Fruit fly (Drosophila melanogaster): ENCODE measurements around the gene COX7A.

Gene COX7A

DNA sequence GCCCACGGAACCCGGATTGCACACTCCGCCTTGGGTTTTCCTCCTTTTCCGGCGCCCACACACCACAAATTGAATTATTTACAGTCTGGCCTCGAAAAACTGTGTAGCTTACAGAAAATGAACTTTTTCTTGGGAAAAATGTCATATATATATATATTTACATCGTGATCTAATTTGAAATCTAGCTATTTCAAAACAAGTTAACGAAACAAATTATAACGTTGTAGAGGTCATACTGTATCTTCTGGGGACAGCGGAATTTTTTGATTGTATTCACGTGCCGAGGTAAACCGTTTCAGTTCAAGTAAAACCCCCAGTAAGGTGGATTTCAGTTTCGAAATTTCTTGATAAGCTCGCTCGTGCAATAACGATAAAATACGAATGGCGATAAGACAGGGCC lies 13.6 kb upstream of the COX7A start (continued):
- TF ChIP-seq unc-4 (GFP tag; IDR thresholded peaks at IDR 0.05; ENCODE audit: partially characterized antibody) (no peak), Sin3A (optimal IDR thresholded peaks at IDR 0.05) (no peak), CG4360 (GFP tag; IDR thresholded peaks at IDR 0.05) (0 out of 2 replicates have a peak, but pooled peaks have one; percentile 10), ttk (GFP tag; IDR thresholded peaks at IDR 0.05) (peak; percentile 64), gcm (GFP tag; optimal IDR thresholded peaks at IDR 0.05) (no peak), CG6272 (GFP tag; IDR thresholded peaks at IDR 0.05) (no peak), ATbp (GFP tag; optimal IDR thresholded peaks at IDR 0.05) (peak; percentile 61), CG34422 (GFP tag; IDR thresholded peaks at IDR 0.05) (peak; percentile 54; the same call in 2 of the 3 replicates), CG8765 (GFP tag; IDR thresholded peaks at IDR 0.05) (no peak), Oli (tag; optimal IDR thresholded peaks at IDR 0.05) (peak; percentile 52), exex (tag; optimal IDR thresholded peaks at IDR 0.05) (no peak), CG12236 (GFP tag; optimal IDR thresholded peaks at IDR 0.05) (no peak), CG17912 (GFP tag; optimal IDR thresholded peaks at IDR 0.05) (no peak), CG2712 (tag; optimal IDR thresholded peaks at IDR 0.05) (peak; percentile 42), CG6813 (GFP tag; optimal IDR thresholded peaks at IDR 0.05) (no peak), Sry-δ (GFP tag; optimal IDR thresholded peaks at IDR 0.05) (no peak), sqz (GFP tag; optimal IDR thresholded peaks at IDR 0.05) (no peak), CG10267 (tag; optimal IDR thresholded peaks at IDR 0.05) (peak; percentile 1), D19A (tag; optimal IDR thresholded peaks at IDR 0.05) (peak; percentile 25), CTCF (GFP tag; optimal IDR thresholded peaks at IDR 0.05) (no peak), Rx (GFP tag; IDR thresholded peaks at IDR 0.05) (peak; percentile 61), CG33557 (GFP tag; optimal IDR thresholded peaks at IDR 0.05) (no peak), da (GFP tag; optimal IDR thresholded peaks at IDR 0.05) (no peak), zen (tag; optimal IDR thresholded peaks at IDR 0.05) (no peak), lab (GFP tag; optimal IDR thresholded peaks at IDR 0.05) (peak; percentile 74), dm (GFP tag; optimal IDR thresholded peaks at IDR 0.05) (no peak), ci (GFP tag; IDR thresholded peaks at IDR 0.05) (peak; percentile 81), CG3163 (GFP tag; optimal IDR thresholded peaks at IDR 0.05) (no peak), aop (GFP tag; IDR thresholded peaks at IDR 0.05) (no peak), CG11456 (GFP tag; IDR thresholded peaks at IDR 0.05) (0 out of 3 replicates have a peak, but pooled peaks have one; percentile 56), Nf-YC (tag; optimal IDR thresholded peaks at IDR 0.05) (no peak), CG6765 (GFP tag; optimal IDR thresholded peaks at IDR 0.05) (no peak), Camta (GFP tag; optimal IDR thresholded peaks at IDR 0.05) (no peak), CG7372 (GFP tag; IDR thresholded peaks at IDR 0.05) (peak; percentile 9; the same call in 1 of the 2 replicates), CG17802 (tag; optimal IDR thresholded peaks at IDR 0.05) (no peak), her (GFP tag; optimal IDR thresholded peaks at IDR 0.05) (no peak), fd102C (GFP tag; optimal IDR thresholded peaks at IDR 0.05) (no peak), Dp (GFP tag; optimal IDR thresholded peaks at IDR 0.05) (no peak), CG10366 (GFP tag; IDR thresholded peaks at IDR 0.05) (peak; percentile 78), sug (tag; optimal IDR thresholded peaks at IDR 0.05) (peak; percentile 73), gcm2 (GFP tag; optimal IDR thresholded peaks at IDR 0.05) (no peak), CG15479 (GFP tag; optimal IDR thresholded peaks at IDR 0.05) (no peak), fu2 (GFP tag; optimal IDR thresholded peaks at IDR 0.05) (no peak), repo (GFP tag; optimal IDR thresholded peaks at IDR 0.05) (no peak), Mrtf (GFP tag; IDR thresholded peaks at IDR 0.05) (no peak), CG2889 (GFP tag; IDR thresholded peaks at IDR 0.05) (no peak; the same call in 2 of the 3 replicates), CG31224 (GFP tag; IDR thresholded peaks at IDR 0.05) (peak; percentile 40; the same call in 1 of the 2 replicates), CG18619 (GFP tag; optimal IDR thresholded peaks at IDR 0.05) (peak; percentile 33), az2 (GFP tag; optimal IDR thresholded peaks at IDR 0.05) (peak; percentile 23), CG10979 (tag; optimal IDR thresholded peaks at IDR 0.05) (peak; percentile 7), dysf (GFP tag; IDR thresholded peaks at IDR 0.05) (peak; percentile 76), chif (GFP tag; optimal IDR thresholded peaks at IDR 0.05) (no peak), Antp (GFP tag; optimal IDR thresholded peaks at IDR 0.05) (no peak)
